Fruit fly (Drosophila melanogaster) whole organism, embryonic: ENCODE measurements around the gene IscU.
A peak's percentile ranks its signal among the peaks of the same experiment; 100 is the strongest.

ENCODE experiments used
- Abd-B ChIP-seq: fragments of 200-800 bp; sonication (Bioruptor generic); optimal IDR thresholded peaks from 2 replicates; lab custom pipeline; 2018; ENCODE audit warnings: missing biosample characterization, mild to moderate bottlenecking, missing genetic modification characterization, moderate library complexity
- Awh ChIP-seq: fragments of 200-800 bp; sonication (Bioruptor generic); IDR thresholded peaks from 2 replicates; pipeline ENCODE4, ENCODE4 v1.3.6; 2022; ENCODE audit warnings: missing biosample characterization, missing genetic modification characterization
- Bdp1 ChIP-seq: fragments of 200-800 bp; sonication (Bioruptor generic); optimal IDR thresholded peaks from 3 replicates; lab custom pipeline; 2016; ENCODE audit warnings: missing biosample characterization, missing genetic modification characterization
- CG10959 ChIP-seq: fragments of 200-800 bp; sonication (Bioruptor generic); IDR thresholded peaks from 2 replicates; pipeline ENCODE4 v1.3.6; 2022; ENCODE audit warnings: missing biosample characterization, missing genetic modification characterization
- CG1233 ChIP-seq: fragments of 200-800 bp; sonication (Bioruptor generic); optimal IDR thresholded peaks from 4 replicates; lab custom pipeline; 2018; ENCODE audit warnings: missing biosample characterization, mild to moderate bottlenecking, missing genetic modification characterization
- CG12769 ChIP-seq: fragments of 200-800 bp; sonication (Bioruptor generic); optimal IDR thresholded peaks from 2 replicates; lab custom pipeline; 2019; ENCODE audit warnings: missing biosample characterization, mild to moderate bottlenecking, missing genetic modification characterization, moderate library complexity
- CG13287 ChIP-seq: fragments of 200-800 bp; sonication (Bioruptor generic); IDR thresholded peaks from 2 replicates; pipeline ENCODE4 v1.3.6; 2022; ENCODE audit warnings: missing biosample characterization, missing genetic modification characterization; ENCODE audit not compliant: partially characterized antibody
- CG16779 ChIP-seq: fragments of 200-800 bp; sonication (Bioruptor generic); IDR thresholded peaks from 2 replicates; pipeline ENCODE4 v1.3.6; 2022; ENCODE audit warnings: missing biosample characterization, missing genetic modification characterization
- CG16813 ChIP-seq: fragments of 200-800 bp; sonication (Bioruptor generic); IDR thresholded peaks from 3 replicates; pipeline ENCODE4 v1.3.6; 2022; ENCODE audit warnings: missing biosample characterization, missing genetic modification characterization; ENCODE audit not compliant: partially characterized antibody
- CG17829 ChIP-seq: fragments of 200-800 bp; optimal IDR thresholded peaks from 2 replicates; lab custom pipeline; 2019; ENCODE audit warnings: missing biosample characterization, mild to moderate bottlenecking, missing genetic modification characterization, moderate library complexity
- CG2889 ChIP-seq: fragments of 200-800 bp; sonication (Bioruptor generic); IDR thresholded peaks from 3 replicates; pipeline ENCODE4 v1.3.6; 2022; ENCODE audit warnings: missing biosample characterization, missing genetic modification characterization
- CG32767 ChIP-seq: fragments of 200-800 bp; sonication (Bioruptor generic); IDR thresholded peaks from 2 replicates; pipeline ENCODE4 v1.3.6; 2022; ENCODE audit warnings: missing biosample characterization, missing genetic modification characterization
- CG3407 ChIP-seq: fragments of 200-800 bp; sonication (Bioruptor generic); optimal IDR thresholded peaks from 2 replicates; lab custom pipeline; 2018; ENCODE audit warnings: missing biosample characterization, mild to moderate bottlenecking, missing genetic modification characterization
- CG34376 ChIP-seq: fragments of 200-800 bp; sonication (Bioruptor generic); optimal IDR thresholded peaks from 2 replicates; lab custom pipeline; 2018; ENCODE audit warnings: missing biosample characterization, mild to moderate bottlenecking, missing genetic modification characterization
- CG3995 ChIP-seq: fragments of 200-800 bp; sonication (Bioruptor generic); optimal IDR thresholded peaks from 3 replicates; lab custom pipeline; 2016; ENCODE audit warnings: missing biosample characterization, missing genetic modification characterization
- CG4328 ChIP-seq: fragments of 200-800 bp; sonication (Bioruptor generic); optimal IDR thresholded peaks from 3 replicates; lab custom pipeline; 2017; ENCODE audit warnings: missing biosample characterization, missing genetic modification reagents, missing genetic modification characterization
- CG4617 ChIP-seq: fragments of 200-800 bp; sonication (Bioruptor generic); optimal IDR thresholded peaks from 3 replicates; lab custom pipeline; 2016; ENCODE audit warnings: missing biosample characterization, missing genetic modification characterization, borderline replicate concordance
- CG4707 ChIP-seq: fragments of 200-800 bp; sonication (Bioruptor generic); optimal IDR thresholded peaks from 2 replicates; lab custom pipeline; 2018; ENCODE audit warnings: missing biosample characterization, mild to moderate bottlenecking, missing genetic modification characterization, moderate library complexity
- CG6654 ChIP-seq: fragments of 200-800 bp; sonication (Bioruptor generic); optimal IDR thresholded peaks from 2 replicates; lab custom pipeline; 2017; ENCODE audit warnings: missing biosample characterization, mild to moderate bottlenecking, missing genetic modification characterization
- CG7928 ChIP-seq: fragments of 200-800 bp; sonication (Bioruptor generic); optimal IDR thresholded peaks from 2 replicates; lab custom pipeline; 2017; ENCODE audit warnings: missing biosample characterization, mild to moderate bottlenecking, missing genetic modification characterization
- CG8281 ChIP-seq: fragments of 200-800 bp; sonication (Bioruptor generic); optimal IDR thresholded peaks from 2 replicates; lab custom pipeline; 2018; ENCODE audit warnings: missing biosample characterization, mild to moderate bottlenecking, missing genetic modification characterization, moderate library complexity
- CG8944 ChIP-seq: fragments of 200-800 bp; sonication (Bioruptor generic); optimal IDR thresholded peaks from 3 replicates; lab custom pipeline; 2016; ENCODE audit warnings: missing biosample characterization, missing genetic modification characterization
- CHES-1-like ChIP-seq: fragments of 200-800 bp; sonication (Bioruptor generic); optimal IDR thresholded peaks from 2 replicates; lab custom pipeline; 2016; ENCODE audit warnings: missing biosample characterization, missing genetic modification characterization
- CrebB ChIP-seq: fragments of 200-800 bp; sonication (Bioruptor generic); optimal IDR thresholded peaks from 3 replicates; lab custom pipeline; 2018; ENCODE audit warnings: missing biosample characterization, mild to moderate bottlenecking, missing genetic modification characterization
- Dfd ChIP-seq, 2 experiments: fragments of >200 bp; optimal IDR thresholded peaks; 2 replicates each; lab custom pipeline; 2017; ENCODE audit warnings: missing biosample characterization in 2 of 2, missing genetic modification characterization in 2 of 2
- H15 ChIP-seq: fragments of 200-800 bp; sonication (Bioruptor generic); IDR thresholded peaks from 3 replicates; pipeline ENCODE4 v1.3.6; 2022; ENCODE audit warnings: missing biosample characterization, missing genetic modification characterization
- HHEX ChIP-seq: fragments of 200-800 bp; sonication (Bioruptor generic); optimal IDR thresholded peaks from 3 replicates; lab custom pipeline; 2017; ENCODE audit warnings: missing biosample characterization, mild to moderate bottlenecking, missing genetic modification characterization, missing genetic modification reagents
- HLHmδ ChIP-seq: fragments of 200-800 bp; sonication (Bioruptor generic); optimal IDR thresholded peaks from 2 replicates; lab custom pipeline; 2018; ENCODE audit warnings: missing biosample characterization, mild to moderate bottlenecking, missing genetic modification characterization, moderate library complexity
- Lim3 ChIP-seq: fragments of 200-800 bp; sonication (Bioruptor generic); IDR thresholded peaks from 2 replicates; pipeline ENCODE4 v1.3.6; 2022; ENCODE audit warnings: missing biosample characterization, missing genetic modification characterization
- MESR4 ChIP-seq: fragments of 200-800 bp; sonication (Bioruptor generic); optimal IDR thresholded peaks from 2 replicates; lab custom pipeline; 2018; ENCODE audit warnings: missing biosample characterization, mild to moderate bottlenecking, missing genetic modification characterization, moderate library complexity
- Oaz ChIP-seq: fragments of 200-800 bp; sonication (Bioruptor generic); IDR thresholded peaks from 2 replicates; pipeline ENCODE4 v1.3.6; 2022; ENCODE audit warnings: missing biosample characterization, missing genetic modification characterization
- Rfx ChIP-seq: fragments of 200-800 bp; sonication (Bioruptor generic); IDR thresholded peaks from 2 replicates; pipeline ENCODE4 v1.3.6; 2022; ENCODE audit warnings: missing biosample characterization, missing genetic modification characterization
- Sin3A ChIP-seq: fragments of >200 bp; optimal IDR thresholded peaks from 2 replicates; lab custom pipeline; 2018
- ap ChIP-seq: fragments of 200-800 bp; sonication (Bioruptor generic); IDR thresholded peaks from 2 replicates; pipeline ENCODE4 v1.3.6; 2022; ENCODE audit warnings: missing biosample characterization, missing genetic modification characterization
- ara ChIP-seq: fragments of 200-800 bp; sonication (Bioruptor generic); IDR thresholded peaks from 2 replicates; pipeline ENCODE4 v1.3.6; 2022; ENCODE audit warnings: missing biosample characterization, missing genetic modification characterization
- az2 ChIP-seq: fragments of 200-800 bp; sonication (Bioruptor generic); optimal IDR thresholded peaks from 3 replicates; lab custom pipeline; 2016; ENCODE audit warnings: missing biosample characterization, missing genetic modification characterization
- bigmax ChIP-seq: fragments of 200-800 bp; sonication (Bioruptor generic); optimal IDR thresholded peaks from 2 replicates; lab custom pipeline; 2018; ENCODE audit warnings: missing biosample characterization, mild to moderate bottlenecking, missing genetic modification characterization
- dati ChIP-seq: fragments of 200-800 bp; sonication (Bioruptor generic); IDR thresholded peaks from 2 replicates; pipeline ENCODE4 v1.3.6; 2022; ENCODE audit warnings: missing biosample characterization, missing genetic modification characterization
- dimm ChIP-seq: fragments of 200-800 bp; sonication (Bioruptor generic); IDR thresholded peaks from 2 replicates; pipeline ENCODE4 v1.3.6; 2022; ENCODE audit warnings: missing biosample characterization, missing genetic modification characterization
- dm ChIP-seq: fragments of 200-800 bp; sonication (Bioruptor generic); optimal IDR thresholded peaks from 3 replicates; lab custom pipeline; 2016; ENCODE audit warnings: missing biosample characterization, missing genetic modification characterization
- dmrt99B ChIP-seq: fragments of 200-800 bp; sonication (Bioruptor generic); optimal IDR thresholded peaks from 2 replicates; lab custom pipeline; 2018; ENCODE audit warnings: missing biosample characterization, mild to moderate bottlenecking, missing genetic modification characterization, moderate library complexity
- gt ChIP-seq: fragments of 200-800 bp; sonication (Bioruptor generic); IDR thresholded peaks from 2 replicates; pipeline ENCODE4 v1.3.6; 2022; ENCODE audit warnings: missing biosample characterization, missing genetic modification characterization
- jing ChIP-seq: fragments of 200-800 bp; sonication (Bioruptor generic); optimal IDR thresholded peaks from 2 replicates; lab custom pipeline; 2018; ENCODE audit warnings: missing biosample characterization, mild to moderate bottlenecking, missing genetic modification characterization
- lilli ChIP-seq: fragments of 200-800 bp; sonication (Bioruptor generic); optimal IDR thresholded peaks from 3 replicates; lab custom pipeline; 2016; ENCODE audit warnings: missing biosample characterization, missing genetic modification characterization
- nom ChIP-seq: fragments of 200-800 bp; sonication (Bioruptor generic); optimal IDR thresholded peaks from 2 replicates; lab custom pipeline; 2017; ENCODE audit warnings: missing biosample characterization, missing genetic modification characterization, mild to moderate bottlenecking, moderate library complexity, missing genetic modification reagents
- sens ChIP-seq: fragments of 200-800 bp; sonication (Bioruptor generic); peaks from one replicate; lab custom pipeline; 2016; ENCODE audit warnings: missing biosample characterization, missing genetic modification characterization
- ssp ChIP-seq: fragments of 200-800 bp; sonication (Bioruptor generic); IDR thresholded peaks from 2 replicates; pipeline ENCODE4 v1.3.6; 2022; ENCODE audit warnings: missing biosample characterization, missing genetic modification characterization
- toy ChIP-seq: fragments of 200-800 bp; sonication (Bioruptor generic); IDR thresholded peaks from 2 replicates; pipeline ENCODE4 v1.3.6; 2022; ENCODE audit warnings: missing biosample characterization, missing genetic modification characterization
- trem ChIP-seq: fragments of 200-800 bp; optimal IDR thresholded peaks from 3 replicates; lab custom pipeline; 2019; ENCODE audit warnings: missing biosample characterization, mild to moderate bottlenecking, missing genetic modification characterization, moderate library complexity
- unpg ChIP-seq: fragments of 200-800 bp; sonication (Bioruptor generic); optimal IDR thresholded peaks from 3 replicates; lab custom pipeline; 2018; ENCODE audit warnings: missing biosample characterization, mild to moderate bottlenecking, missing genetic modification characterization, moderate library complexity
- zfh1 ChIP-seq: fragments of 200-800 bp; sonication (Bioruptor generic); IDR thresholded peaks from 3 replicates; pipeline ENCODE4 v1.3.6; 2022; ENCODE audit warnings: missing biosample characterization, missing genetic modification characterization

Gene IscU

dm6 chr3R:8811323-8811936 lies 12.5 kb downstream of the IscU start (continued):
- peak; percentile 87 for TF ChIP-seq MESR4 (GFP tag; lab: Kevin White, UChicago)
- TF ChIP-seq zfh1 (GFP tag; lab: Robert Waterston, UW): peak; percentile 99
- peak; percentile 97 for TF ChIP-seq Lim3 (GFP tag; lab: Robert Waterston, UW)
- peak; percentile 99 for TF ChIP-seq CG17829
- TF ChIP-seq dmrt99B (tag; lab: Kevin White, UChicago): peak; percentile 100
- peak; percentile 99 for TF ChIP-seq unpg (GFP tag; lab: Kevin White, UChicago)
- TF ChIP-seq H15: peak; percentile 98
- peak; percentile 91 for TF ChIP-seq gt (GFP tag; lab: Robert Waterston, UW)
- TF ChIP-seq CG7928: peak; percentile 86
- no peak for TF ChIP-seq Dfd (GFP tag; optimal IDR thresholded peaks at IDR 0.05; lab: Kevin White, UChicago)
- peak; percentile 89 for TF ChIP-seq HLHmδ
- peak; percentile 99 for TF ChIP-seq CHES-1-like (GFP tag; lab: Kevin White, UChicago)
- TF ChIP-seq CG8281 (tag; lab: Kevin White, UChicago): peak; percentile 93
- TF ChIP-seq CG3407 (GFP tag; lab: Kevin White, UChicago): peak; percentile 95
- TF ChIP-seq jing: peak; percentile 99
- peak; percentile 94 for TF ChIP-seq Bdp1 (GFP tag; lab: Kevin White, UChicago)
- peak; percentile 96 for TF ChIP-seq CG10959 (GFP tag; lab: Robert Waterston, UW)
- peak; percentile 100 for TF ChIP-seq CG12769 (tag; lab: Kevin White, UChicago)
- peak; percentile 99 for TF ChIP-seq az2 (GFP tag; lab: Kevin White, UChicago)
- peak; percentile 97 for TF ChIP-seq toy (GFP tag; lab: Robert Waterston, UW)
- TF ChIP-seq HHEX: peak; percentile 99
- TF ChIP-seq Sin3A (lab: Kevin White, UChicago): no peak
- peak; percentile 94 for TF ChIP-seq dati
- TF ChIP-seq CG32767 (GFP tag; lab: Robert Waterston, UW): peak; percentile 98
- TF ChIP-seq nom (GFP tag; lab: Kevin White, UChicago): peak; percentile 97
- peak; percentile 94 for TF ChIP-seq trem (tag; lab: Kevin White, UChicago)
- TF ChIP-seq CG4328: peak; percentile 96
- peak; percentile 99 for TF ChIP-seq Abd-B (GFP tag; lab: Kevin White, UChicago)
- peak; percentile 98 for TF ChIP-seq dm (GFP tag; lab: Kevin White, UChicago)
- peak; percentile 99 for TF ChIP-seq CG34376 (GFP tag; lab: Kevin White, UChicago)
- peak; percentile 98 for TF ChIP-seq ap (GFP tag; lab: Robert Waterston, UW)
- TF ChIP-seq Awh (GFP tag; lab: Robert Waterston, UW): peak; percentile 98
- TF ChIP-seq Rfx (GFP tag; lab: Robert Waterston, UW): peak; percentile 99
- TF ChIP-seq CG2889 (GFP tag; lab: Robert Waterston, UW): peak; percentile 99
- peak; percentile 88 for TF ChIP-seq CG3995 (GFP tag; lab: Kevin White, UChicago)
- TF ChIP-seq CG1233 (GFP tag; lab: Kevin White, UChicago): peak; percentile 98
- peak; percentile 98 for TF ChIP-seq Oaz (GFP tag; lab: Robert Waterston, UW)
- peak; percentile 90 for TF ChIP-seq bigmax (GFP tag; lab: Kevin White, UChicago)
- peak; percentile 99 for TF ChIP-seq CrebB
- peak; percentile 92 for TF ChIP-seq ssp (GFP tag; lab: Robert Waterston, UW)
- TF ChIP-seq CG6654 (GFP tag; lab: Kevin White, UChicago): peak; percentile 92
- TF ChIP-seq ara (GFP tag; lab: Robert Waterston, UW): peak; percentile 98
- TF ChIP-seq CG13287: peak; percentile 35; the same call in 1 of the 2 replicates
- TF ChIP-seq dimm (GFP tag; lab: Robert Waterston, UW): peak; percentile 98
- TF ChIP-seq sens (GFP tag; lab: Kevin White, UChicago): peak; percentile 100
- peak; percentile 99 for TF ChIP-seq CG4617 (GFP tag; lab: Kevin White, UChicago)
- peak; percentile 94 for TF ChIP-seq CG4707 (GFP tag; lab: Kevin White, UChicago)
- no peak for TF ChIP-seq CG16813
- TF ChIP-seq CG16779 (GFP tag; lab: Robert Waterston, UW): peak; percentile 98
- TF ChIP-seq lilli (GFP tag; lab: Kevin White, UChicago): peak; percentile 100
- peak; percentile 98 for TF ChIP-seq CG8944 (GFP tag; lab: Kevin White, UChicago)
